Fruit fly (Drosophila melanogaster) whole organism, adult: ENCODE measurements around the gene HLH3B.

Source experiments
- CG11617 ChIP-seq: fragments of 200-800 bp; sonication (Bioruptor generic); optimal IDR thresholded peaks from 2 replicates; lab custom pipeline; 2017; ENCODE audit warnings: mild to moderate bottlenecking, missing biosample characterization, missing genetic modification reagents, missing genetic modification characterization
- CG12768 ChIP-seq: fragments of 200-800 bp; sonication (Bioruptor generic); optimal IDR thresholded peaks from 2 replicates; lab custom pipeline; 2017; ENCODE audit warnings: missing biosample characterization, missing genetic modification characterization, mild to moderate bottlenecking, moderate library complexity, missing genetic modification reagents
- CG14711 ChIP-seq: fragments of 200-800 bp; sonication (Bioruptor generic); optimal IDR thresholded peaks from 2 replicates; lab custom pipeline; 2018; ENCODE audit warnings: missing biosample characterization, mild to moderate bottlenecking, missing genetic modification characterization, moderate library complexity
- CG1620 ChIP-seq: fragments of 200-800 bp; sonication (Bioruptor generic); optimal IDR thresholded peaks from 2 replicates; lab custom pipeline; 2016; ENCODE audit warnings: missing biosample characterization, missing genetic modification characterization
- CG33017 ChIP-seq: fragments of 200-800 bp; sonication (Bioruptor generic); optimal IDR thresholded peaks from 2 replicates; lab custom pipeline; 2018; ENCODE audit warnings: missing biosample characterization, mild to moderate bottlenecking, missing genetic modification characterization, moderate library complexity
- CG5204 ChIP-seq: fragments of 200-800 bp; sonication (Bioruptor generic); optimal IDR thresholded peaks from 2 replicates; lab custom pipeline; 2016; ENCODE audit warnings: missing biosample characterization, missing genetic modification characterization
- CG7045 ChIP-seq: fragments of 200-800 bp; sonication (Bioruptor generic); optimal IDR thresholded peaks from 2 replicates; lab custom pipeline; 2017; ENCODE audit warnings: missing biosample characterization, mild to moderate bottlenecking, missing genetic modification characterization
- CG7101 ChIP-seq: fragments of 200-800 bp; sonication (Bioruptor generic); optimal IDR thresholded peaks from 2 replicates; lab custom pipeline; 2018; ENCODE audit warnings: missing biosample characterization, mild to moderate bottlenecking, missing genetic modification characterization, moderate library complexity
- Clk ChIP-seq: fragments of 200-800 bp; sonication (Bioruptor generic); optimal IDR thresholded peaks from 2 replicates; lab custom pipeline; 2017; ENCODE audit warnings: missing biosample characterization, missing genetic modification characterization
- Crg-1 ChIP-seq: fragments of 200-800 bp; sonication (Bioruptor generic); optimal IDR thresholded peaks from 2 replicates; lab custom pipeline; 2016; ENCODE audit warnings: missing biosample characterization, missing genetic modification characterization
- Hr96 ChIP-seq: fragments of 200-800 bp; sonication (Bioruptor generic); optimal IDR thresholded peaks from 2 replicates; lab custom pipeline; 2016; ENCODE audit warnings: missing biosample characterization, missing genetic modification characterization
- Mnt ChIP-seq: fragments of 200-800 bp; sonication (Bioruptor generic); optimal IDR thresholded peaks from 2 replicates; lab custom pipeline; 2016; ENCODE audit warnings: missing biosample characterization, mild to moderate bottlenecking, missing genetic modification characterization
- bab1 ChIP-seq: fragments of 200-800 bp; sonication (Bioruptor generic); optimal IDR thresholded peaks from 3 replicates; lab custom pipeline; 2019; ENCODE audit warnings: missing biosample characterization, mild to moderate bottlenecking, missing genetic modification characterization, moderate library complexity
- cnc ChIP-seq, 2 experiments: fragments of >200 bp; optimal IDR thresholded peaks; 2 replicates each; lab custom pipeline; 2017
- kay ChIP-seq: fragments of 200-800 bp; sonication (Bioruptor generic); peaks from one replicate; lab custom pipeline; 2016; ENCODE audit warnings: missing biosample characterization, missing genetic modification characterization, borderline replicate concordance
- ovo ChIP-seq: fragments of 200-800 bp; sonication (Bioruptor generic); optimal IDR thresholded peaks from 2 replicates; lab custom pipeline; 2016; ENCODE audit warnings: missing biosample characterization, missing genetic modification characterization
- pad ChIP-seq: fragments of 200-800 bp; sonication (Bioruptor generic); optimal IDR thresholded peaks from 3 replicates; lab custom pipeline; 2017; ENCODE audit warnings: missing biosample characterization, missing genetic modification characterization, mild to moderate bottlenecking, moderate library complexity, missing genetic modification reagents
- tj ChIP-seq: fragments of 200-800 bp; sonication (Bioruptor generic); optimal IDR thresholded peaks from 3 replicates; lab custom pipeline; 2017; ENCODE audit warnings: missing biosample characterization, mild to moderate bottlenecking, missing genetic modification characterization, moderate library complexity

Gene HLH3B

DNA sequence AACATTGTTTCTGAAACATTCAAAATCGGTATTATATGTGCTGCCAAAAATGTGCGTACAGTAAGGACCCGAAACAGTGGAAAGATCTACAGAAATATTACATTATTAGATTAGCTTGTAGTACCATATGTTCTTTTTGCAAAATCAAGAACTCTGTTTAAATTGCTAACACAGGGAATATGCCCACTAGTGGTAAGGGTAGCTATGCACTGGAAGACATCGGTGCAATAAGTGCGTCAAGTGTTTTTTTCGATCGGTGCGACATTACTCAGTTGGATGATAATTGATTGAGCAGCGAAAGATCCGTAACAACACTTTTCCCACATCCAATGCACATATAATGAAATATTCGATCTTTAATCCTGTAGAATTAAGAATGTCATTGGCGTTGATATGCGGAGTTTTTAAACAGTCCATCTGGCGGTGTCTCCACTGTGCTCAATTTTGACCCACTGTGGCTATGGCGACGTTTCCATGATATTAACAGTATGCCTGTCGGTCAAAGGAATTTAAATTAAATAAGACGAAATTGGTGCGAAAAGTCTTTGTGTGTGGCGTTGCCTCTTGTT, 46.4 kb downstream of the HLH3B start:
- TF ChIP-seq CG1620 (peak; percentile 8), CG7045 (GFP tag; lab: Kevin White, UChicago) (peak; percentile 35), CG14711 (tag; lab: Kevin White, UChicago) (peak; percentile 4), CG7101 (peak; percentile 6), CG12768 (GFP tag; lab: Kevin White, UChicago) (no peak), Mnt (GFP tag; lab: Kevin White, UChicago) (no peak), Crg-1 (no peak), cnc (optimal IDR thresholded peaks at IDR 0.05; lab: Kevin White, UChicago) (no peak)

DNA sequence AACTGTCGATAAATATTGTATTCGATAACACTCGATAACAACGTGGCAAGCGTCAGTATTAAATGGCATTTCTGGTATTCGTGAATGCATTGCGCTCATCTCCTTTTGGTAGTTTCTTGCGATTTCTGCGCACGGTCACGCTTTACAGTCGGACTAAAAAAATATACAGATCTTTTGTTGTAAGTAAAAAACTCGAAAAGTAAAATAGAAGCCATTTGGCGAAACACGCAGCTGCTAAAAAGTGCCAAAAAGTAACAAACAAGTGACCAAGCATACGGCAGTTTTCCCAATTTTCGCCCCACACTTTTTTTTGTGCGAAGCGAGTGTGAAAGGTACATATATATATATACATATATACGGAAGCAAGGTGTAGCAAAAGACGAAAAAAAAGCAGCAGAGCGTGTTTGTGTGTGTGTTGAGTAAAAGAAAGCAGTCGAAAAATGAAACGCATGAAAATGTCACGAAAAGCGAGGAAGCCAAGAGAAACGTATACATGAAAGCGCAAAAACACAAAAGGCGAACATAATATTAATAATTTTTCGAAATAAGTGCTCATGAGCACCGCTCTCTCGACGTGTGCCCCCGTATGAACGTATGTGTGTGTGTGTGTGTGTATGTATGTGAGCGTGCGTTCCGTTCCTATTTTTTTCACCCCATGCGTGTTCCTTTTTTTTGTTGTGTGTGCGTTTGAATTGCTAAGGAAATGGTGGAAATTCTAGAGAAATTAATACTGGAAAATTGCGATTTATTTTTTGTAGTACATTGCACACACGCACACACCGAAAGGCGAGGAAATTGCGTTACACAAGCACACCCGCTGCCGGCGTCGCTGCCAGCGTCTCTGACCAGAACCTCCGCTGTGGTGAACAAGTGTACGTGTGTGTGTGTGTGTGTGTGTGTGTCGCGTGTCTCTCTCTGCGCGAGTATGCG, 47.4 kb downstream of the HLH3B start, which contains the start of gene sgg:
TSS of gene sgg (plus strand) at position 106 of the 930 bp plus-strand sequence.
- TF ChIP-seq CG12768 (GFP tag; lab: Kevin White, UChicago) (no peak), CG7045 (GFP tag; lab: Kevin White, UChicago) (no peak), CG5204 (GFP tag; lab: Kevin White, UChicago) (no peak), CG1620 (no peak), Hr96 (GFP tag; lab: Kevin White, UChicago) (no peak), CG33017 (tag; lab: Kevin White, UChicago) (no peak), pad (GFP tag; lab: Kevin White, UChicago) (no peak), CG11617 (no peak), bab1 (peak; percentile 60), tj (no peak), Mnt (GFP tag; lab: Kevin White, UChicago) (peak; percentile 52), kay (GFP tag; lab: Kevin White, UChicago) (no peak), Clk (GFP tag; lab: Kevin White, UChicago) (no peak), cnc (optimal IDR thresholded peaks at IDR 0.05; lab: Kevin White, UChicago) (no peak), ovo (GFP tag; lab: Kevin White, UChicago) (no peak)
